Worm (Caenorhabditis elegans): ENCODE measurements around the gene ZK1307.2.

ce11 chrII:9656210-9656755 is 2.5 kb upstream of the ZK1307.2 start, which contains the start of gene gstk-1:
- no peak for TF ChIP-seq dpl-1 (GFP tag; optimal IDR thresholded peaks at IDR 0.05)
- TF ChIP-seq ama-1 (optimal IDR thresholded peaks at IDR 0.05), result no peak
- no peak for TF ChIP-seq lir-3 (tag; optimal IDR thresholded peaks at IDR 0.05; ENCODE audit: poor library complexity)
- no peak for TF ChIP-seq lin-15B (tag; optimal IDR thresholded peaks at IDR 0.05)
- TF ChIP-seq ceh-88 (GFP tag; IDR thresholded peaks at IDR 0.05), result no peak
- no peak for TF ChIP-seq alr-1 (tag; optimal IDR thresholded peaks at IDR 0.05; ENCODE audit: borderline replicate concordance)
- no peak for TF ChIP-seq jun-1 (tag; optimal IDR thresholded peaks at IDR 0.05)
- TF ChIP-seq nhr-90 (tag; optimal IDR thresholded peaks at IDR 0.05; ENCODE audit: poor library complexity), result peak; percentile 61

All from whole organism, L1 larva.